Worm (Caenorhabditis elegans) whole organism, early embryonic: ENCODE data around the gene ent-5.

Experiments used
- F13C5.2 ChIP-seq: sonication (generic microtip); optimal IDR thresholded peaks from 2 replicates; lab custom pipeline; 2017; ENCODE audit warnings: mild to moderate bottlenecking, missing genetic modification characterization, inconsistent platforms, missing compliant biosample characterization
- aly-1 ChIP-seq: sonication (generic microtip); optimal IDR thresholded peaks from 2 replicates; lab custom pipeline; 2016; ENCODE audit warnings: missing genetic modification characterization, missing compliant biosample characterization
- ama-1 ChIP-seq: fragments of 150-350 bp; optimal IDR thresholded peaks from 2 replicates; lab custom pipeline; 2014
- ceh-13 ChIP-seq: fragments of 200-800 bp; sonication (Bioruptor generic); optimal IDR thresholded peaks from 2 replicates; lab custom pipeline; 2018; ENCODE audit warnings: mild to moderate bottlenecking, missing genetic modification characterization, missing compliant biosample characterization
- ets-7 ChIP-seq: sonication (generic microtip); optimal IDR thresholded peaks from 2 replicates; lab custom pipeline; 2016; ENCODE audit warnings: missing genotype, missing genetic modification characterization, missing compliant biosample characterization
- flt-1 ChIP-seq: fragments of 200-800 bp; sonication (Bioruptor generic); IDR thresholded peaks from 2 replicates; pipeline ENCODE4 v1.3.6; 2022; ENCODE audit warnings: missing genetic modification characterization, missing compliant biosample characterization
- hmbx-1 ChIP-seq: sonication (generic microtip); optimal IDR thresholded peaks from 2 replicates; lab custom pipeline; 2016; ENCODE audit warnings: mild to moderate bottlenecking, missing genetic modification characterization, missing compliant biosample characterization
- hmg-4 ChIP-seq: fragments of 200-800 bp; sonication (Bioruptor generic); optimal IDR thresholded peaks from 2 replicates; lab custom pipeline; 2018; ENCODE audit warnings: mild to moderate bottlenecking, missing genetic modification characterization, missing compliant biosample characterization
- hnd-1 ChIP-seq: sonication (generic microtip); optimal IDR thresholded peaks from 2 replicates; lab custom pipeline; 2016; ENCODE audit warnings: missing genetic modification characterization, missing compliant biosample characterization
- pes-1 ChIP-seq: fragments of 200-800 bp; sonication (Bioruptor generic); IDR thresholded peaks from 2 replicates; pipeline ENCODE4 v1.3.6; 2022; ENCODE audit warnings: missing genetic modification reagents, missing genetic modification characterization, missing compliant biosample characterization
- tbx-11 ChIP-seq: fragments of 200-800 bp; sonication (Bioruptor generic); IDR thresholded peaks from 2 replicates; pipeline ENCODE4 v1.3.6; 2022; ENCODE audit warnings: missing genetic modification characterization, missing compliant biosample characterization
- tra-4 ChIP-seq: sonication (generic microtip); optimal IDR thresholded peaks from 2 replicates; lab custom pipeline; 2017; ENCODE audit warnings: missing genetic modification characterization, missing compliant biosample characterization

ce11 chrX:4622024-4622423, 27.0 kb downstream of the ent-5 start, which contains the start of gene C46C11.3:
- TF ChIP-seq F13C5.2 (tag; lab: Kevin White, UChicago), result no peak
- no peak for TF ChIP-seq ets-7
- TF ChIP-seq ama-1 (lab: Kevin White, UChicago), result no peak
- no peak for TF ChIP-seq hmg-4
- TF ChIP-seq hmbx-1 (tag; lab: Kevin White, UChicago), result no peak
- no peak for TF ChIP-seq pes-1 (GFP tag; lab: Robert Waterston, UW)
- no peak for TF ChIP-seq hnd-1 (tag; lab: Kevin White, UChicago)
- no peak for TF ChIP-seq tbx-11 (GFP tag; lab: Robert Waterston, UW)
- TF ChIP-seq tra-4 (tag; lab: Kevin White, UChicago), result no peak
- no peak for TF ChIP-seq flt-1 (GFP tag; lab: Robert Waterston, UW)
- no peak for TF ChIP-seq aly-1 (tag; lab: Kevin White, UChicago)
- no peak for TF ChIP-seq ceh-13
